Fruit fly (Drosophila melanogaster): Measurements from ENCODE around the gene PolD3.
A peak's percentile ranks its signal among the peaks of the same experiment; 100 is the strongest.

- TF ChIP-seq CG6808 (GFP tag; optimal IDR thresholded peaks at IDR 0.05), result no peak
- peak; percentile 32 for TF ChIP-seq OdsH (GFP tag; optimal IDR thresholded peaks at IDR 0.05)
- no peak for TF ChIP-seq eg (GFP tag; IDR thresholded peaks at IDR 0.05)
- no peak for TF ChIP-seq CG11294 (GFP tag; IDR thresholded peaks at IDR 0.05)
Observed at dm6 chr2L:15280975-15281374, 24.9 kb upstream of the PolD3 start.

Measured in whole organism, prepupa.